Fruit fly (Drosophila melanogaster): ENCODE results near the gene Acbp2.
A peak's percentile ranks its signal among the peaks of the same experiment; 100 is the strongest.

Gene Acbp2

dm6 chr3L:7151521-7152465 is 20.1 kb downstream of the Acbp2 start:
- no peak for TF ChIP-seq Max (GFP tag; optimal IDR thresholded peaks at IDR 0.05)
- no peak for TF ChIP-seq cad (GFP tag; optimal IDR thresholded peaks at IDR 0.05)
- no peak for TF ChIP-seq CG12659 (GFP tag; optimal IDR thresholded peaks at IDR 0.05)
- no peak for TF ChIP-seq gfzf (GFP tag; optimal IDR thresholded peaks at IDR 0.05)
- TF ChIP-seq CG32772 (GFP tag; IDR thresholded peaks at IDR 0.05), result peak; percentile 69; the same call in 1 of the 2 replicates
- TF ChIP-seq CG17829 (tag; optimal IDR thresholded peaks at IDR 0.05), result peak; percentile 67
- no peak for TF ChIP-seq MBD-R2 (GFP tag; IDR thresholded peaks at IDR 0.05)
- peak; percentile 25; the same call in 1 of the 2 replicates for TF ChIP-seq CG1024 (GFP tag; IDR thresholded peaks at IDR 0.05)
- TF ChIP-seq CG8944 (GFP tag; optimal IDR thresholded peaks at IDR 0.05), result peak; percentile 25
- TF ChIP-seq CG17568 (GFP tag; optimal IDR thresholded peaks at IDR 0.05), result no peak
- TF ChIP-seq CG11723 (GFP tag; optimal IDR thresholded peaks at IDR 0.05), result no peak
- 0 out of 2 replicates have a peak, but pooled peaks have one; percentile 7 for TF ChIP-seq bbx (GFP tag; IDR thresholded peaks at IDR 0.05; ENCODE audit: partially characterized antibody)
- no peak for TF ChIP-seq Dbx (GFP tag; IDR thresholded peaks at IDR 0.05)
- TF ChIP-seq CG16813 (GFP tag; IDR thresholded peaks at IDR 0.05; ENCODE audit: partially characterized antibody), result no peak
- TF ChIP-seq CG4617 (GFP tag; optimal IDR thresholded peaks at IDR 0.05; ENCODE audit: borderline replicate concordance), result peak; percentile 12
- no peak for TF ChIP-seq salm (tag; optimal IDR thresholded peaks at IDR 0.05)
- TF ChIP-seq tup (GFP tag; optimal IDR thresholded peaks at IDR 0.05), result no peak
- TF ChIP-seq otp (GFP tag; IDR thresholded peaks at IDR 0.05), result peak; percentile 80
- no peak for TF ChIP-seq NK7.1 (GFP tag; optimal IDR thresholded peaks at IDR 0.05)
- TF ChIP-seq CG7372 (GFP tag; IDR thresholded peaks at IDR 0.05), result no peak
- TF ChIP-seq CG13424 (tag; optimal IDR thresholded peaks at IDR 0.05), result peak; percentile 41
- peak; percentile 77 for TF ChIP-seq gcm (GFP tag; optimal IDR thresholded peaks at IDR 0.05)
- no peak for TF ChIP-seq CG2116 (GFP tag; optimal IDR thresholded peaks at IDR 0.05)
- TF ChIP-seq CG12155 (GFP tag; optimal IDR thresholded peaks at IDR 0.05), result peak; percentile 5
- TF ChIP-seq emc (GFP tag; optimal IDR thresholded peaks at IDR 0.05), result no peak
- TF ChIP-seq CG13894 (tag; optimal IDR thresholded peaks at IDR 0.05), result no peak
- TF ChIP-seq klu (GFP tag; IDR thresholded peaks at IDR 0.05), result no peak
- peak; percentile 3 for TF ChIP-seq CG9876 (GFP tag; optimal IDR thresholded peaks at IDR 0.05)
- TF ChIP-seq Tbp (GFP tag; optimal IDR thresholded peaks at IDR 0.05), result no peak
- no peak for TF ChIP-seq CG6854 (GFP tag; optimal IDR thresholded peaks at IDR 0.05)
- no peak for TF ChIP-seq maf-S (GFP tag; optimal IDR thresholded peaks at IDR 0.05)
- TF ChIP-seq CG9817 (tag; optimal IDR thresholded peaks at IDR 0.05), result no peak
- no peak for TF ChIP-seq CG10321 (GFP tag; IDR thresholded peaks at IDR 0.05)
- TF ChIP-seq yki (optimal IDR thresholded peaks at IDR 0.05), result no peak
- no peak for TF ChIP-seq CG2199 (GFP tag; IDR thresholded peaks at IDR 0.05)
- TF ChIP-seq CG33213 (GFP tag; optimal IDR thresholded peaks at IDR 0.05), result no peak
- no peak for TF ChIP-seq seq (GFP tag; IDR thresholded peaks at IDR 0.05)
- TF ChIP-seq Meics (GFP tag; optimal IDR thresholded peaks at IDR 0.05), result no peak
- TF ChIP-seq chn (GFP tag; optimal IDR thresholded peaks at IDR 0.05), result peak; percentile 41
- peak in 1 of 2 experiments; percentile 92 for TF ChIP-seq bsh (GFP tag; optimal IDR thresholded peaks at IDR 0.05)
- TF ChIP-seq jigr1 (GFP tag; IDR thresholded peaks at IDR 0.05), result 0 out of 3 replicates have a peak, but pooled peaks have one; percentile 23
- TF ChIP-seq CG18476 (GFP tag; optimal IDR thresholded peaks at IDR 0.05), result no peak
- no peak for TF ChIP-seq pan (optimal IDR thresholded peaks at IDR 0.05)
- TF ChIP-seq pan (GFP tag; optimal IDR thresholded peaks at IDR 0.05 in 1 of 2, IDR thresholded peaks at IDR 0.05 in 1 of 2), result peak in 1 of 2 experiments; percentile 39
- TF ChIP-seq CG3995 (GFP tag; optimal IDR thresholded peaks at IDR 0.05), result no peak
- no peak for TF ChIP-seq corto (GFP tag; optimal IDR thresholded peaks at IDR 0.05)
- peak; percentile 51 for TF ChIP-seq CG5245 (GFP tag; optimal IDR thresholded peaks at IDR 0.05)
- TF ChIP-seq Xbp1 (GFP tag; optimal IDR thresholded peaks at IDR 0.05), result peak; percentile 58
- TF ChIP-seq CG30431 (GFP tag; optimal IDR thresholded peaks at IDR 0.05), result peak; percentile 47
